Worm (Caenorhabditis elegans): ENCODE measurements around the gene arrd-14.

- TF ChIP-seq ref-2 (tag; optimal IDR thresholded peaks at IDR 0.05) (no peak), unc-86 (tag; optimal IDR thresholded peaks at IDR 0.05) (no peak), gmeb-2 (tag; optimal IDR thresholded peaks at IDR 0.05) (no peak), fkh-10 (GFP tag; optimal IDR thresholded peaks at IDR 0.05) (no peak), elt-2 (tag; optimal IDR thresholded peaks at IDR 0.05) (no peak), lim-6 (tag; optimal IDR thresholded peaks at IDR 0.05) (no peak)
Observed at ce11 chrII:13763009-13763468, 10.9 kb downstream of the arrd-14 start, which contains the start of gene arrd-11.
